Fruit fly (Drosophila melanogaster) whole organism, embryonic: ENCODE measurements around the gene CG7878.

Source experiments
- Abd-B ChIP-seq: fragments of 200-800 bp; sonication (Bioruptor generic); optimal IDR thresholded peaks from 2 replicates; lab custom pipeline; 2018; ENCODE audit warnings: missing biosample characterization, mild to moderate bottlenecking, missing genetic modification characterization, moderate library complexity
- Awh ChIP-seq: fragments of 200-800 bp; sonication (Bioruptor generic); IDR thresholded peaks from 2 replicates; pipeline ENCODE4, ENCODE4 v1.3.6; 2022; ENCODE audit warnings: missing biosample characterization, missing genetic modification characterization
- Blimp-1 ChIP-seq: fragments of 200-800 bp; sonication (Bioruptor generic); optimal IDR thresholded peaks from 3 replicates; lab custom pipeline; 2018; ENCODE audit warnings: missing biosample characterization, missing genetic modification characterization, mild to moderate bottlenecking, moderate library complexity, missing genetic modification reagents
- CG12769 ChIP-seq: fragments of 200-800 bp; sonication (Bioruptor generic); optimal IDR thresholded peaks from 2 replicates; lab custom pipeline; 2019; ENCODE audit warnings: missing biosample characterization, mild to moderate bottlenecking, missing genetic modification characterization, moderate library complexity
- CG15073 ChIP-seq: fragments of 200-800 bp; sonication (Bioruptor generic); optimal IDR thresholded peaks from 2 replicates; lab custom pipeline; 2016; ENCODE audit warnings: missing biosample characterization, missing genetic modification characterization
- CG2678 ChIP-seq: fragments of 200-800 bp; sonication (Bioruptor generic); optimal IDR thresholded peaks from 3 replicates; lab custom pipeline; 2019; ENCODE audit warnings: missing biosample characterization, mild to moderate bottlenecking, missing genetic modification characterization, moderate library complexity
- CG31388 ChIP-seq: fragments of 200-800 bp; sonication (Bioruptor generic); optimal IDR thresholded peaks from 2 replicates; lab custom pipeline; 2016; ENCODE audit warnings: missing biosample characterization, missing genetic modification characterization
- CG32772 ChIP-seq: fragments of 200-800 bp; sonication (Bioruptor generic); IDR thresholded peaks from 2 replicates; pipeline ENCODE4 v1.3.6; 2022; ENCODE audit warnings: missing biosample characterization, missing genetic modification characterization
- CG4854 ChIP-seq: fragments of 200-800 bp; sonication (Bioruptor generic); optimal IDR thresholded peaks from 2 replicates; lab custom pipeline; 2016; ENCODE audit warnings: missing biosample characterization, missing genetic modification characterization, inconsistent platforms
- Deaf1 ChIP-seq: fragments of 200-800 bp; optimal IDR thresholded peaks from 3 replicates; lab custom pipeline; 2019; ENCODE audit warnings: missing biosample characterization, mild to moderate bottlenecking, missing genetic modification characterization, moderate library complexity
- Ets65A ChIP-seq: fragments of 200-800 bp; sonication (Bioruptor generic); peaks from one replicate; lab custom pipeline; 2016; ENCODE audit warnings: missing biosample characterization, missing genetic modification characterization
- Pdp1 ChIP-seq, 2 experiments: fragments of 200-800 bp; sonication (Bioruptor generic); optimal IDR thresholded peaks; 3 replicates each; lab custom pipeline; 2016; ENCODE audit warnings: missing biosample characterization in 2 of 2, missing genetic modification characterization in 2 of 2, mild to moderate bottlenecking in 1 of 2, moderate library complexity in 1 of 2
- Stat92E ChIP-seq, 3 experiments: fragments of >200 bp in 2 of 3; fragments of 200-800 bp in 1 of 3; sonication (Bioruptor generic) in 1 of 3; optimal IDR thresholded peaks; 2 replicates each; lab custom pipeline; 2017 to 2019; ENCODE audit warnings: missing biosample characterization in 3 of 3, missing genetic modification characterization in 3 of 3, mild to moderate bottlenecking in 1 of 3, moderate library complexity in 1 of 3
- Trl ChIP-seq, 3 experiments: fragments of >200 bp in 2 of 3; fragments of 200-800 bp in 1 of 3; sonication (Bioruptor generic) in 1 of 3; optimal IDR thresholded peaks; 2 replicates in 1 of 3; 3 replicates in 2 of 3; lab custom pipeline; 2016 to 2017; ENCODE audit warnings: missing biosample characterization in 1 of 3, missing genetic modification characterization in 1 of 3
- abd-A ChIP-seq: fragments of 200-800 bp; sonication (Bioruptor generic); optimal IDR thresholded peaks from 3 replicates; lab custom pipeline; 2019; ENCODE audit warnings: missing biosample characterization, mild to moderate bottlenecking, missing genetic modification characterization, moderate library complexity
- ato ChIP-seq: fragments of 200-800 bp; sonication (Bioruptor generic); IDR thresholded peaks from 2 replicates; pipeline ENCODE4 v1.3.6; 2022; ENCODE audit warnings: missing biosample characterization, missing genetic modification characterization; ENCODE audit not compliant: partially characterized antibody
- cato ChIP-seq: fragments of 200-800 bp; sonication (Bioruptor generic); optimal IDR thresholded peaks from 2 replicates; lab custom pipeline; 2016; ENCODE audit warnings: missing biosample characterization, missing genetic modification characterization, borderline replicate concordance
- chif ChIP-seq, 2 experiments: fragments of 200-800 bp; sonication (Bioruptor generic); optimal IDR thresholded peaks; 3 replicates each; lab custom pipeline; 2016; ENCODE audit warnings: missing biosample characterization in 2 of 2, missing genetic modification characterization in 2 of 2
- chinmo ChIP-seq: fragments of 200-800 bp; sonication (Bioruptor generic); IDR thresholded peaks from 4 replicates; pipeline ENCODE4 v1.3.6; 2022; ENCODE audit warnings: missing biosample characterization, missing genetic modification characterization; ENCODE audit not compliant: partially characterized antibody
- ci ChIP-seq: fragments of 200-800 bp; sonication (Bioruptor generic); IDR thresholded peaks from 3 replicates; pipeline ENCODE4 v1.3.6; 2022; ENCODE audit warnings: missing biosample characterization, missing genetic modification characterization
- crol ChIP-seq: fragments of 200-800 bp; sonication (Bioruptor generic); IDR thresholded peaks from 2 replicates; pipeline ENCODE4 v1.3.6; 2022; ENCODE audit warnings: missing biosample characterization, missing genetic modification characterization
- crp ChIP-seq, 2 experiments: fragments of 200-800 bp; sonication (Bioruptor generic); optimal IDR thresholded peaks; 2 replicates in 1 of 2; 3 replicates in 1 of 2; lab custom pipeline; 2017; ENCODE audit warnings: missing biosample characterization in 2 of 2, missing genetic modification characterization in 2 of 2, mild to moderate bottlenecking in 1 of 2, moderate library complexity in 1 of 2
- fd64A ChIP-seq: fragments of 200-800 bp; sonication (Bioruptor generic); optimal IDR thresholded peaks from 3 replicates; lab custom pipeline; 2018; ENCODE audit warnings: missing biosample characterization, mild to moderate bottlenecking, missing genetic modification characterization
- gcm2 ChIP-seq: fragments of 200-800 bp; sonication (Bioruptor generic); optimal IDR thresholded peaks from 2 replicates; lab custom pipeline; 2016; ENCODE audit warnings: missing biosample characterization, missing genetic modification characterization
- grn ChIP-seq: fragments of 200-800 bp; sonication (Bioruptor generic); optimal IDR thresholded peaks from 3 replicates; lab custom pipeline; 2017; ENCODE audit warnings: missing biosample characterization, missing genetic modification characterization
- kni ChIP-seq: fragments of 200-800 bp; sonication (Bioruptor generic); optimal IDR thresholded peaks from 3 replicates; lab custom pipeline; 2017; ENCODE audit warnings: mild to moderate bottlenecking, missing biosample characterization, missing genetic modification reagents, missing genetic modification characterization
- oc ChIP-seq: fragments of 200-800 bp; sonication (Bioruptor generic); optimal IDR thresholded peaks from 2 replicates; lab custom pipeline; 2018; ENCODE audit warnings: missing biosample characterization, mild to moderate bottlenecking, missing genetic modification characterization, moderate library complexity
- prd ChIP-seq, 3 experiments: fragments of >200 bp in 2 of 3; fragments of 200-800 bp in 1 of 3; sonication (Bioruptor generic) in 1 of 3; optimal IDR thresholded peaks in 2 of 3; IDR thresholded peaks in 1 of 3; 2 replicates in 2 of 3; 3 replicates in 1 of 3; pipeline versions ENCODE4 v1.3.6 to Lab custom; 2017 to 2022; ENCODE audit warnings: missing biosample characterization in 1 of 3, missing genetic modification characterization in 1 of 3
- run ChIP-seq: fragments of 200-800 bp; sonication (Bioruptor generic); optimal IDR thresholded peaks from 3 replicates; lab custom pipeline; 2018; ENCODE audit warnings: missing biosample characterization, mild to moderate bottlenecking, missing genetic modification characterization
- sd ChIP-seq: fragments of 200-800 bp; sonication (Bioruptor generic); optimal IDR thresholded peaks from 3 replicates; lab custom pipeline; 2018; ENCODE audit warnings: missing biosample characterization, mild to moderate bottlenecking, missing genetic modification characterization, moderate library complexity
- sens ChIP-seq: fragments of 200-800 bp; sonication (Bioruptor generic); peaks from one replicate; lab custom pipeline; 2016; ENCODE audit warnings: missing biosample characterization, missing genetic modification characterization
- slbo ChIP-seq: fragments of 200-800 bp; sonication (Bioruptor generic); IDR thresholded peaks from 2 replicates; pipeline ENCODE4 v1.3.6; 2022; ENCODE audit warnings: missing biosample characterization, missing genetic modification characterization
- slp2 ChIP-seq: fragments of 200-800 bp; sonication (Bioruptor generic); optimal IDR thresholded peaks from 2 replicates; lab custom pipeline; 2016; ENCODE audit warnings: missing biosample characterization, missing genetic modification characterization
- trem ChIP-seq: fragments of 200-800 bp; optimal IDR thresholded peaks from 3 replicates; lab custom pipeline; 2019; ENCODE audit warnings: missing biosample characterization, mild to moderate bottlenecking, missing genetic modification characterization, moderate library complexity
- unc-4 ChIP-seq: fragments of 200-800 bp; sonication (Bioruptor generic); IDR thresholded peaks from 2 replicates; pipeline ENCODE4 v1.3.6; 2022; ENCODE audit warnings: missing biosample characterization, missing genetic modification characterization; ENCODE audit not compliant: partially characterized antibody
- vvl ChIP-seq: fragments of 200-800 bp; sonication (Bioruptor generic); IDR thresholded peaks from 2 replicates; pipeline ENCODE4 v1.3.6; 2022; ENCODE audit warnings: missing biosample characterization, missing genetic modification characterization

Gene CG7878

DNA sequence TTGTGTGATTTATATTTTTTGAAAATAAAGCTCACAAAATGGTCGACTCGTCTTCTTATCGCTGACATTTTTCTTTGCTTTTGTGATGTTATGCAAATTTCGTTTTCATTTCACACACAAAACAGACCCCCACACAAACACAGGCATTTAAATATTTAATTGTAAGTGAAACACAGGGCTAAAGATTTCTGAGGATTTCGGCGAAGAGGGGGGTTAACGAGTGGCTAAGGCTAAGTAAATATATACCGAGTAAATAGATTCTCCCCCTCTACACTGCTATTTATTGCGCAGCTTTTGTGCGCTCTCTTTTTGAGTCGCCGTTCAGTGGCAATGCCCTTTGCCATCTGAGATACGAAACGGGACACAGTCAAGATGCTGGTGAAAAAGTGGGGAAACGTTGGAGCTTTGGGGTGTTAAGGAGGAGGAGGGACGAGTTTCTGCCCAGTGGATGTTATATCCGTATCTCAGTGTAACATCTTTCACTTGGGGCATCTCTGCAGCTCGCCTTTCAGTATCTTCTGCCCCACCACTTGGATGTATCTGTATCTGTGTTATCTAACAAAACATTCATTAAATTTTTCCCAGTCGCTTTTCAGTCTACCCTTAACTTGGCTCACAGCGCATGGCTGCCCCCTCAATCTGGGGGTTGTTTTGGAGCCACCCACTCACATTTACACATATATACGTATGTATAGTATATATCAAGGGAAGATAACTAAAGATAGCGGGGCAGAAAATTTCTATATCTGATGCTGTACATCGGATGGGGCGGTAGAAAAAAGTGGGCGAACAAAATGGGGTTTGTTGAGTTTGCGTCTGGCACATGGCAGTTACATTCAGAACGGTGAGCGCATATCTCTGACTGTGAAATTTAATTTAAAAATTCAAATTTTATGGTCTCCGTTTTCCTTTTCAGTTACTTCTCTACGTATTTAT lies 33.5 kb downstream of the CG7878 start (continued):
- peak; percentile 39 for TF ChIP-seq fd64A (GFP tag; lab: Kevin White, UChicago)
- TF ChIP-seq CG2678 (tag; lab: Kevin White, UChicago): peak; percentile 31
- TF ChIP-seq ato (GFP tag; lab: Robert Waterston, UW): no peak
- 0 out of 3 replicates have a peak, but pooled peaks have one; percentile 58 for TF ChIP-seq ci (GFP tag; lab: Robert Waterston, UW)

- TF ChIP-seq Ets65A (GFP tag; lab: Kevin White, UChicago) (peak; percentile 19), CG4854 (GFP tag; lab: Kevin White, UChicago) (no peak), slbo (GFP tag; lab: Robert Waterston, UW) (0 out of 2 replicates have a peak, but pooled peaks have one; percentile 4), crol (GFP tag; lab: Robert Waterston, UW) (peak; percentile 63), chinmo (GFP tag; lab: Robert Waterston, UW) (no peak), CG32772 (no peak), gcm2 (GFP tag; lab: Kevin White, UChicago) (no peak), prd (optimal IDR thresholded peaks at IDR 0.05; lab: Kevin White, UChicago) (no peak), prd (GFP tag; IDR thresholded peaks at IDR 0.05; lab: Robert Waterston, UW) (no peak), chif (GFP tag; optimal IDR thresholded peaks at IDR 0.05; lab: Kevin White, UChicago) (no peak), slp2 (GFP tag; lab: Kevin White, UChicago) (no peak)
Observed at dm6 chr3R:8157247-8157646, 34.7 kb downstream of the CG7878 start.

DNA sequence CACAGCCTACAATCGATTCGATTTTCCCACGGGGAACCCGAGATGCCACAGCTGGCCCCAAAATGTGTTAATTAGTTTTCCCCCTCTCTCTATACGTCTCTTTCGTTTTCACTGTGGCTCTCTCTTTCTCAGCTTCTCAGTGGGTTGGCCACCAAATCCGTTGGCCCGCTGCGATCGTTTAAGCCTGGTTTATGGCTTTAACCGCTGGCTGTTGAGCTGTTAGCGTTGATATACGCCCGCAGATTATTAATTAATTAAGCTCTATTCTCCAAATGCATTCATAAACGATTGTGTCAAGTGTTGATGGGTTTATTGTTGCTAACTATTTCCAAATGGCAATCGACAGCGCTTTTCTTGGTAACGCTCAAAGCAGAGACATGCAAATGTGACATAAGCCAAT lies 35.8 kb downstream of the CG7878 start:
- TF ChIP-seq cato (GFP tag; lab: Kevin White, UChicago) (no peak), oc (tag; lab: Kevin White, UChicago) (peak; percentile 57), CG31388 (GFP tag; lab: Kevin White, UChicago) (no peak), Awh (peak; percentile 88), abd-A (tag; lab: Kevin White, UChicago) (peak; percentile 1), unc-4 (GFP tag; lab: Robert Waterston, UW) (no peak), trem (tag; lab: Kevin White, UChicago) (no peak)

DNA sequence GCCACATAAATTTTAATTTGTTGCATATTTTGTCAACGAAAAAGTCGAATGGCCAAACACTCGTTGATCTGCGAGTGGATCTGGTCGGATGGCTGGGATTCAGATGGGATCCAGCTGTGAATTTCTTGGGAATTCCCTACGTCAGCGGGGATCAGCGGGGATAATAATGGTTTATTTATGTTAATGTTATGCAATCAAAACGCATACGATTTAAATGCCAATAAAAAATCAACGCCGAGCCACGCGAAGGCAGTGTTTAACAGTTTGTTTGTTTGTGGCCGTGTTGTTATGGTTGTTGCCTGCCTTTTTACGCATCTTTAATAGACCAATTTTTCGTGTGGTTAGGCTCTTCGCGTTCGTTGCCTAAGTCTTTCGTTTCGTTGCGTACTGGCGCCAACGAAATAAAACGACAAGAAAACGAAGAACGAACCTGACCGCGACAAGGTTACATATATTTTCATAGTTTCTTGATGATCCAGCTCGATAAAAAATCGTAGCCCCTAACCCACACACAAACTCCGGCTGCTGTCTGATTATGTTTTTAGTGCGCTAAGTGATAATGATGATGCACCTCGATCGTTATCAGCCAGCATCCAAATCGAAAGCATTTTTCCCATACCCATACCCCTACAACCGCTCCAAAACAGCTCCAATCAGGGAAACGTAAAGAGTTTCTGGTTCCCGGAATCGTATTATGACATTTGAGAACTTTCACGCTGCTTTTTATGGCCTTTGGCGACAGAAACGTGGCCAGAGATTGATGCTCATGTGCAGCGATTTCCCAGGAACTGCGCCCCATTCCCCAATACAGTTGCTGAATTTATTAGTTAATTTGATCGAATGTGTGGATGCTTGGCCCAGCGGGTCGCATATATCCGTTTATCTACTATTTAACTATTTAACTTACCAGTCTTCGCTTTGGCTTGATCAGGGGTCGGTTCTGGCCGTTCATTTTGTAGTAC lies 37.8 kb downstream of the CG7878 start:
- TF ChIP-seq Stat92E (GFP tag; optimal IDR thresholded peaks at IDR 0.05; lab: Kevin White, UChicago): peak in 1 of 3 experiments; percentile 92
- TF ChIP-seq kni: peak; percentile 81
- TF ChIP-seq CG12769 (tag; lab: Kevin White, UChicago): peak; percentile 56
- peak; percentile 84 for TF ChIP-seq abd-A (tag; lab: Kevin White, UChicago)
- TF ChIP-seq Ets65A (GFP tag; lab: Kevin White, UChicago): peak; percentile 77
- peak; percentile 52 for TF ChIP-seq Deaf1 (tag; lab: Kevin White, UChicago)
- no peak for TF ChIP-seq crp (GFP tag; optimal IDR thresholded peaks at IDR 0.05; lab: Kevin White, UChicago)
- peak; percentile 16 for TF ChIP-seq Blimp-1 (GFP tag; lab: Kevin White, UChicago)
- TF ChIP-seq CG15073 (GFP tag; lab: Kevin White, UChicago): no peak
- TF ChIP-seq Pdp1 (GFP tag; optimal IDR thresholded peaks at IDR 0.05; lab: Kevin White, UChicago): peak in 1 of 2 experiments; percentile 47
- peak; percentile 23 for TF ChIP-seq sd
- TF ChIP-seq Awh: peak; percentile 68; the same call in 1 of the 2 replicates
- TF ChIP-seq vvl (GFP tag; lab: Robert Waterston, UW): peak; percentile 93
- 0 out of 4 replicates have a peak, but pooled peaks have one; percentile 39 for TF ChIP-seq chinmo (GFP tag; lab: Robert Waterston, UW)
- no peak for TF ChIP-seq sens (GFP tag; lab: Kevin White, UChicago)
- peak; percentile 99 for TF ChIP-seq grn
- peak; percentile 20 for TF ChIP-seq Abd-B (GFP tag; lab: Kevin White, UChicago)
- TF ChIP-seq Trl (optimal IDR thresholded peaks at IDR 0.05; lab: Kevin White, UChicago): no peak
- TF ChIP-seq Trl (GFP tag; optimal IDR thresholded peaks at IDR 0.05; lab: Kevin White, UChicago): no peak
- peak; percentile 60 for TF ChIP-seq run (tag; lab: Kevin White, UChicago)
